Worm (Caenorhabditis elegans) whole organism, early embryonic: ENCODE results near the gene K12H4.2.

Source experiments
- F13C5.2 ChIP-seq: sonication (generic microtip); optimal IDR thresholded peaks from 2 replicates; lab custom pipeline; 2017; ENCODE audit warnings: mild to moderate bottlenecking, missing genetic modification characterization, inconsistent platforms, missing compliant biosample characterization
- aly-1 ChIP-seq: sonication (generic microtip); optimal IDR thresholded peaks from 2 replicates; lab custom pipeline; 2016; ENCODE audit warnings: missing genetic modification characterization, missing compliant biosample characterization
- ama-1 ChIP-seq: fragments of 150-350 bp; optimal IDR thresholded peaks from 2 replicates; lab custom pipeline; 2014
- ceh-36 ChIP-seq: sonication (generic microtip); optimal IDR thresholded peaks from 2 replicates; lab custom pipeline; 2016; ENCODE audit warnings: missing genetic modification characterization, inconsistent platforms, missing compliant biosample characterization
- ets-7 ChIP-seq: sonication (generic microtip); optimal IDR thresholded peaks from 2 replicates; lab custom pipeline; 2016; ENCODE audit warnings: missing genotype, missing genetic modification characterization, missing compliant biosample characterization
- flt-1 ChIP-seq: fragments of 200-800 bp; sonication (Bioruptor generic); IDR thresholded peaks from 2 replicates; pipeline ENCODE4 v1.3.6; 2022; ENCODE audit warnings: missing genetic modification characterization, missing compliant biosample characterization
- hmbx-1 ChIP-seq: sonication (generic microtip); optimal IDR thresholded peaks from 2 replicates; lab custom pipeline; 2016; ENCODE audit warnings: mild to moderate bottlenecking, missing genetic modification characterization, missing compliant biosample characterization
- hmg-4 ChIP-seq: fragments of 200-800 bp; sonication (Bioruptor generic); optimal IDR thresholded peaks from 2 replicates; lab custom pipeline; 2018; ENCODE audit warnings: mild to moderate bottlenecking, missing genetic modification characterization, missing compliant biosample characterization
- hnd-1 ChIP-seq: sonication (generic microtip); optimal IDR thresholded peaks from 2 replicates; lab custom pipeline; 2016; ENCODE audit warnings: missing genetic modification characterization, missing compliant biosample characterization
- scrt-1 ChIP-seq: fragments of 200-800 bp; sonication (Bioruptor generic); IDR thresholded peaks from 2 replicates; pipeline ENCODE4 v1.3.6; 2022; ENCODE audit warnings: missing genetic modification characterization, missing compliant biosample characterization
- tbx-11 ChIP-seq: fragments of 200-800 bp; sonication (Bioruptor generic); IDR thresholded peaks from 2 replicates; pipeline ENCODE4 v1.3.6; 2022; ENCODE audit warnings: missing genetic modification characterization, missing compliant biosample characterization
- tbx-37 ChIP-seq: fragments of 200-800 bp; sonication (Bioruptor generic); conservative IDR thresholded peaks from 2 replicates; pipeline ENCODE4 v1.3.6; 2022; ENCODE audit warnings: missing genetic modification reagents, missing genetic modification characterization, missing compliant biosample characterization

ce11 chrIII:8061114-8061513, 13.6 kb downstream of the K12H4.2 start:
- TF ChIP-seq ama-1 (lab: Kevin White, UChicago) = no peak
- no peak for TF ChIP-seq flt-1 (GFP tag; lab: Robert Waterston, UW)
- no peak for TF ChIP-seq scrt-1 (GFP tag; lab: Robert Waterston, UW)
- no peak for TF ChIP-seq tbx-37 (GFP tag; lab: Robert Waterston, UW)
- no peak for TF ChIP-seq aly-1
- TF ChIP-seq hnd-1 (tag; lab: Kevin White, UChicago) = no peak
- TF ChIP-seq ceh-36 (tag; lab: Kevin White, UChicago) = no peak
- TF ChIP-seq tbx-11 (GFP tag; lab: Robert Waterston, UW) = no peak
- TF ChIP-seq hmbx-1 = no peak
- no peak for TF ChIP-seq F13C5.2 (tag; lab: Kevin White, UChicago)
- no peak for TF ChIP-seq hmg-4 (GFP tag; lab: Kevin White, UChicago)
- no peak for TF ChIP-seq ets-7 (tag; lab: Kevin White, UChicago)
